Fruit fly (Drosophila melanogaster) whole organism, embryonic: ENCODE data around the gene CG17841.

Experiments
- Atf-2 ChIP-seq: fragments of 200-800 bp; sonication (Bioruptor generic); optimal IDR thresholded peaks from 2 replicates; lab custom pipeline; 2016; ENCODE audit warnings: missing biosample characterization, missing genetic modification characterization
- Bgb ChIP-seq: fragments of 200-800 bp; sonication (Bioruptor generic); IDR thresholded peaks from 2 replicates; pipeline ENCODE4 v1.3.6; 2022; ENCODE audit warnings: missing biosample characterization, missing genetic modification characterization; ENCODE audit not compliant: partially characterized antibody
- BtbVII ChIP-seq: fragments of 200-800 bp; sonication (Bioruptor generic); optimal IDR thresholded peaks from 3 replicates; lab custom pipeline; 2017; ENCODE audit warnings: missing biosample characterization, mild to moderate bottlenecking, missing genetic modification characterization
- CG11085 ChIP-seq: fragments of 200-800 bp; sonication (Bioruptor generic); IDR thresholded peaks from 2 replicates; pipeline ENCODE4 v1.3.6; 2022; ENCODE audit warnings: missing biosample characterization, missing genetic modification characterization
- CG12299 ChIP-seq: fragments of 200-800 bp; sonication (Bioruptor generic); optimal IDR thresholded peaks from 2 replicates; lab custom pipeline; 2018; ENCODE audit warnings: missing biosample characterization, mild to moderate bottlenecking, missing genetic modification characterization
- CG13287 ChIP-seq: fragments of 200-800 bp; sonication (Bioruptor generic); IDR thresholded peaks from 2 replicates; pipeline ENCODE4 v1.3.6; 2022; ENCODE audit warnings: missing biosample characterization, missing genetic modification characterization; ENCODE audit not compliant: partially characterized antibody
- CG14710 ChIP-seq: fragments of 200-800 bp; sonication (Bioruptor generic); optimal IDR thresholded peaks from 3 replicates; lab custom pipeline; 2019; ENCODE audit warnings: missing biosample characterization, mild to moderate bottlenecking, missing genetic modification characterization, moderate library complexity
- CG1602 ChIP-seq: fragments of 200-800 bp; sonication (Bioruptor generic); optimal IDR thresholded peaks from 3 replicates; lab custom pipeline; 2016; ENCODE audit warnings: missing biosample characterization, missing genetic modification characterization
- CG16813 ChIP-seq: fragments of 200-800 bp; sonication (Bioruptor generic); IDR thresholded peaks from 3 replicates; pipeline ENCODE4 v1.3.6; 2022; ENCODE audit warnings: missing biosample characterization, missing genetic modification characterization; ENCODE audit not compliant: partially characterized antibody
- CG2116 ChIP-seq: fragments of 200-800 bp; sonication (Bioruptor generic); optimal IDR thresholded peaks from 3 replicates; lab custom pipeline; 2018; ENCODE audit warnings: missing biosample characterization, mild to moderate bottlenecking, missing genetic modification characterization
- CG2199 ChIP-seq: fragments of 200-800 bp; sonication (Bioruptor generic); IDR thresholded peaks from 3 replicates; pipeline ENCODE4 v1.3.6; 2022; ENCODE audit warnings: missing biosample characterization, missing genetic modification characterization
- CG34224 ChIP-seq: fragments of 200-800 bp; sonication (Bioruptor generic); IDR thresholded peaks from 3 replicates; pipeline ENCODE4 v1.3.6; 2022; ENCODE audit warnings: missing biosample characterization, missing genetic modification characterization; ENCODE audit not compliant: partially characterized antibody
- CG3726 ChIP-seq: fragments of 200-800 bp; sonication (Bioruptor generic); IDR thresholded peaks from 3 replicates; pipeline ENCODE4, ENCODE4 v1.3.6; 2022; ENCODE audit warnings: missing biosample characterization, missing genetic modification characterization
- CG43689 ChIP-seq: fragments of 200-800 bp; sonication (Bioruptor generic); IDR thresholded peaks from 2 replicates; pipeline ENCODE4 v1.3.6; 2022; ENCODE audit warnings: missing biosample characterization, missing genetic modification characterization
- CG4707 ChIP-seq: fragments of 200-800 bp; sonication (Bioruptor generic); optimal IDR thresholded peaks from 2 replicates; lab custom pipeline; 2018; ENCODE audit warnings: missing biosample characterization, mild to moderate bottlenecking, missing genetic modification characterization, moderate library complexity
- CG5180 ChIP-seq: fragments of 200-800 bp; sonication (Bioruptor generic); optimal IDR thresholded peaks from 3 replicates; lab custom pipeline; 2017; ENCODE audit warnings: missing biosample characterization, missing genetic modification characterization, mild to moderate bottlenecking, moderate library complexity, missing genetic modification reagents
- CG6654 ChIP-seq: fragments of 200-800 bp; sonication (Bioruptor generic); optimal IDR thresholded peaks from 2 replicates; lab custom pipeline; 2017; ENCODE audit warnings: missing biosample characterization, mild to moderate bottlenecking, missing genetic modification characterization
- CG7271 ChIP-seq: fragments of 200-800 bp; sonication (Bioruptor generic); optimal IDR thresholded peaks from 2 replicates; lab custom pipeline; 2018; ENCODE audit warnings: missing biosample characterization, mild to moderate bottlenecking, missing genetic modification characterization, moderate library complexity
- CG8290 ChIP-seq, 3 experiments: fragments of 200-800 bp; sonication (Bioruptor generic); optimal IDR thresholded peaks; 2 replicates each; lab custom pipeline; 2016 to 2019; ENCODE audit warnings: missing biosample characterization in 3 of 3, missing genetic modification characterization in 3 of 3, mild to moderate bottlenecking in 2 of 3, moderate library complexity in 1 of 3
- CG8359 ChIP-seq: fragments of 200-800 bp; sonication (Bioruptor generic); optimal IDR thresholded peaks from 2 replicates; lab custom pipeline; 2017; ENCODE audit warnings: missing biosample characterization, mild to moderate bottlenecking, missing genetic modification characterization, borderline replicate concordance
- CG8924 ChIP-seq: fragments of 200-800 bp; optimal IDR thresholded peaks from 3 replicates; lab custom pipeline; 2019; ENCODE audit warnings: missing biosample characterization, mild to moderate bottlenecking, missing genetic modification characterization, moderate library complexity
- CTCF ChIP-seq: fragments of 200-800 bp; sonication (Bioruptor generic); optimal IDR thresholded peaks from 2 replicates; lab custom pipeline; 2017; ENCODE audit warnings: missing biosample characterization, mild to moderate bottlenecking, missing genetic modification characterization, moderate library complexity
- Dfd ChIP-seq, 2 experiments: fragments of >200 bp; optimal IDR thresholded peaks; 2 replicates each; lab custom pipeline; 2017; ENCODE audit warnings: missing biosample characterization in 2 of 2, missing genetic modification characterization in 2 of 2
- Drgx ChIP-seq: fragments of 200-800 bp; sonication (Bioruptor generic); IDR thresholded peaks from 2 replicates; pipeline ENCODE4 v1.3.6; 2022; ENCODE audit warnings: missing biosample characterization, missing genetic modification characterization
- E2f2 ChIP-seq: fragments of 200-800 bp; sonication (Bioruptor generic); IDR thresholded peaks from 2 replicates; pipeline ENCODE4 v1.3.6; 2022; ENCODE audit warnings: missing biosample characterization, missing genetic modification characterization
- HLHmδ ChIP-seq: fragments of 200-800 bp; sonication (Bioruptor generic); optimal IDR thresholded peaks from 2 replicates; lab custom pipeline; 2018; ENCODE audit warnings: missing biosample characterization, mild to moderate bottlenecking, missing genetic modification characterization, moderate library complexity
- Hand ChIP-seq: fragments of 200-800 bp; sonication (Bioruptor generic); optimal IDR thresholded peaks from 2 replicates; lab custom pipeline; 2017; ENCODE audit warnings: mild to moderate bottlenecking, missing biosample characterization, missing genetic modification reagents, missing genetic modification characterization
- Hr3 ChIP-seq: fragments of 200-800 bp; sonication (Bioruptor generic); optimal IDR thresholded peaks from 3 replicates; lab custom pipeline; 2016; ENCODE audit warnings: missing biosample characterization, missing genetic modification characterization
- Hr78 ChIP-seq, 2 experiments: fragments of 200-800 bp in 1 of 2; fragments of >200 bp in 1 of 2; sonication (Bioruptor generic) in 1 of 2; optimal IDR thresholded peaks; 2 replicates each; lab custom pipeline; 2017 to 2019; ENCODE audit warnings: missing biosample characterization in 2 of 2, missing genetic modification characterization in 2 of 2, mild to moderate bottlenecking in 1 of 2, moderate library complexity in 1 of 2
- Lpt ChIP-seq: fragments of >200 bp; optimal IDR thresholded peaks from 2 replicates; lab custom pipeline; 2018; ENCODE audit warnings: missing biosample characterization, missing genetic modification characterization
- Max ChIP-seq: fragments of 200-800 bp; sonication (Bioruptor generic); optimal IDR thresholded peaks from 2 replicates; lab custom pipeline; 2016; ENCODE audit warnings: missing biosample characterization, mild to moderate bottlenecking, missing genetic modification characterization
- Optix ChIP-seq: fragments of 200-800 bp; sonication (Bioruptor generic); IDR thresholded peaks from 3 replicates; pipeline ENCODE4 v1.3.6; 2022; ENCODE audit warnings: missing biosample characterization, missing genetic modification characterization
- al ChIP-seq: fragments of 200-800 bp; sonication (Bioruptor generic); IDR thresholded peaks from 2 replicates; pipeline ENCODE4 v1.3.6; 2022; ENCODE audit warnings: missing biosample characterization, missing genetic modification characterization
- crp ChIP-seq, 2 experiments: fragments of 200-800 bp; sonication (Bioruptor generic); optimal IDR thresholded peaks; 2 replicates in 1 of 2; 3 replicates in 1 of 2; lab custom pipeline; 2017; ENCODE audit warnings: missing biosample characterization in 2 of 2, missing genetic modification characterization in 2 of 2, mild to moderate bottlenecking in 1 of 2, moderate library complexity in 1 of 2
- dysf ChIP-seq: fragments of 200-800 bp; sonication (Bioruptor generic); IDR thresholded peaks from 3 replicates; pipeline ENCODE4 v1.3.6; 2022; ENCODE audit warnings: missing biosample characterization, missing genetic modification characterization
- gce ChIP-seq: fragments of 200-800 bp; sonication (Bioruptor generic); IDR thresholded peaks from 3 replicates; pipeline ENCODE4 v1.3.6; 2022; ENCODE audit warnings: missing biosample characterization, missing genetic modification characterization
- gem ChIP-seq: fragments of 200-800 bp; sonication (Bioruptor generic); optimal IDR thresholded peaks from 2 replicates; lab custom pipeline; 2019; ENCODE audit warnings: missing biosample characterization, mild to moderate bottlenecking, missing genetic modification characterization, moderate library complexity
- hb ChIP-seq: fragments of 200-800 bp; sonication (Bioruptor generic); IDR thresholded peaks from 3 replicates; pipeline ENCODE4 v1.3.6; 2022; ENCODE audit warnings: missing biosample characterization, missing genetic modification characterization; ENCODE audit not compliant: partially characterized antibody
- hbn ChIP-seq: fragments of 200-800 bp; sonication (Bioruptor generic); IDR thresholded peaks from 2 replicates; pipeline ENCODE4 v1.3.6; 2022; ENCODE audit warnings: missing biosample characterization, missing genetic modification characterization; ENCODE audit not compliant: partially characterized antibody
- hkb ChIP-seq, 2 experiments: fragments of 200-800 bp in 1 of 2; fragments of >200 bp in 1 of 2; sonication (Bioruptor generic) in 1 of 2; IDR thresholded peaks in 1 of 2; optimal IDR thresholded peaks in 1 of 2; 2 replicates each; pipeline versions ENCODE4 v1.3.6 to Lab custom; 2017 to 2022; ENCODE audit warnings: missing biosample characterization in 1 of 2, missing genetic modification characterization in 1 of 2
- maf-S ChIP-seq: fragments of 200-800 bp; sonication (Bioruptor generic); optimal IDR thresholded peaks from 2 replicates; lab custom pipeline; 2016; ENCODE audit warnings: missing biosample characterization, missing genetic modification characterization
- nerfin-1 ChIP-seq: fragments of 200-800 bp; sonication (Bioruptor generic); optimal IDR thresholded peaks from 3 replicates; lab custom pipeline; 2019; ENCODE audit warnings: missing biosample characterization, mild to moderate bottlenecking, missing genetic modification characterization, moderate library complexity
- pan ChIP-seq, 4 experiments: fragments of >200 bp in 3 of 4; fragments of 200-800 bp in 1 of 4; sonication (Bioruptor generic) in 1 of 4; optimal IDR thresholded peaks in 3 of 4; IDR thresholded peaks in 1 of 4; 2 replicates each; pipeline versions ENCODE4 v1.3.6 to Lab custom; 2017 to 2022; ENCODE audit warnings: missing biosample characterization in 2 of 4, missing genetic modification characterization in 2 of 4, mixed read lengths in 1 of 4
- peb ChIP-seq: fragments of 200-800 bp; sonication (Bioruptor generic); IDR thresholded peaks from 2 replicates; pipeline ENCODE4 v1.3.6; 2022; ENCODE audit warnings: missing biosample characterization, missing genetic modification characterization
- pzg ChIP-seq: fragments of 200-800 bp; sonication (Bioruptor generic); optimal IDR thresholded peaks from 3 replicates; lab custom pipeline; 2018; ENCODE audit warnings: missing biosample characterization, mild to moderate bottlenecking, missing genetic modification characterization, moderate library complexity
- ranshi ChIP-seq: fragments of 200-800 bp; sonication (Bioruptor generic); IDR thresholded peaks from 2 replicates; pipeline ENCODE4 v1.3.6; 2022; ENCODE audit warnings: missing biosample characterization, missing genetic modification characterization
- slou ChIP-seq: fragments of 200-800 bp; sonication (Bioruptor generic); optimal IDR thresholded peaks from 3 replicates; lab custom pipeline; 2016; ENCODE audit warnings: missing biosample characterization, missing genetic modification characterization
- unc-4 ChIP-seq: fragments of 200-800 bp; sonication (Bioruptor generic); IDR thresholded peaks from 2 replicates; pipeline ENCODE4 v1.3.6; 2022; ENCODE audit warnings: missing biosample characterization, missing genetic modification characterization; ENCODE audit not compliant: partially characterized antibody
- zen2 ChIP-seq: fragments of 200-800 bp; sonication (Bioruptor generic); IDR thresholded peaks from 3 replicates; pipeline ENCODE4 v1.3.6; 2022; ENCODE audit warnings: missing biosample characterization, missing genetic modification characterization; ENCODE audit not compliant: partially characterized antibody

CG17841 gene

DNA sequence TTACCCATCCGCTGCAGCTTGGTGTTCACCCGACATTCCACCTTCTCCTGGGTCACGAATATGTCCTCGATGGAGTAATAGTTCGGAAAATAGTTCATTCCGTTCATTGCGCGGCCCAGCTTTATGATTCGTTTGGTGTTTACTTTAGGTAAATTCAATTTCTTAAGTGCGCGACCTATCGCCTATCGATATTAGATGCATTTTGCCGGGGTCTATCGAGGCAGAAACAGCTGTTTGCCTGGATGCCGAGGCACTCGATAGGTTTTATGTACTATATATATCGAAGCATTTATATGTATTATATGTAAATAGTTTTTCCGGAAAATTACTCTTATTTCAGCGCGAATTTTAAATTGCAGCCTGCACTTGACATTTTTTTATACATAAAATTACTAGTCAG is 17.1 kb downstream of the CG17841 start:
- no peak for TF ChIP-seq dysf (GFP tag; lab: Robert Waterston, UW)
- no peak for TF ChIP-seq CG8924 (tag; lab: Kevin White, UChicago)
- TF ChIP-seq nerfin-1 (tag; lab: Kevin White, UChicago) = peak; percentile 66
- TF ChIP-seq Dfd (GFP tag; optimal IDR thresholded peaks at IDR 0.05; lab: Kevin White, UChicago) = no peak
- no peak for TF ChIP-seq Atf-2 (GFP tag; lab: Kevin White, UChicago)
- TF ChIP-seq CG4707 = no peak
- TF ChIP-seq al (GFP tag; lab: Robert Waterston, UW) = no peak
- TF ChIP-seq Drgx (GFP tag; lab: Robert Waterston, UW) = no peak
- no peak for TF ChIP-seq Max (GFP tag; lab: Kevin White, UChicago)
- TF ChIP-seq Optix (GFP tag; lab: Robert Waterston, UW) = no peak
- TF ChIP-seq CG6654 (GFP tag; lab: Kevin White, UChicago) = no peak
- TF ChIP-seq CG1602 (GFP tag; lab: Kevin White, UChicago) = no peak
- TF ChIP-seq CG8290 (GFP tag; optimal IDR thresholded peaks at IDR 0.05; lab: Kevin White, UChicago) = no peak
- no peak for TF ChIP-seq CG8290 (tag; optimal IDR thresholded peaks at IDR 0.05; lab: Kevin White, UChicago)
- TF ChIP-seq crp (GFP tag; optimal IDR thresholded peaks at IDR 0.05; lab: Kevin White, UChicago) = peak in 1 of 2 experiments; percentile 82
- TF ChIP-seq hbn = peak; percentile 53
- TF ChIP-seq CG11085 (GFP tag; lab: Robert Waterston, UW) = no peak
- no peak for TF ChIP-seq slou (GFP tag; lab: Kevin White, UChicago)
- no peak for TF ChIP-seq CG8359 (GFP tag; lab: Kevin White, UChicago)
- TF ChIP-seq CTCF (GFP tag; lab: Kevin White, UChicago) = no peak
- peak; percentile 68 for TF ChIP-seq CG34224 (GFP tag; lab: Robert Waterston, UW)
- no peak for TF ChIP-seq Hr78 (GFP tag; optimal IDR thresholded peaks at IDR 0.05; lab: Kevin White, UChicago)
- no peak for TF ChIP-seq Hand (GFP tag; lab: Kevin White, UChicago)
- no peak for TF ChIP-seq gce (GFP tag; lab: Robert Waterston, UW)
- TF ChIP-seq maf-S = no peak
- peak; percentile 77 for TF ChIP-seq hb (GFP tag; lab: Robert Waterston, UW)
- no peak for TF ChIP-seq CG2199 (GFP tag; lab: Robert Waterston, UW)
- TF ChIP-seq CG14710 (tag; lab: Kevin White, UChicago) = no peak
- TF ChIP-seq CG7271 = no peak
- TF ChIP-seq HLHmδ (GFP tag; lab: Kevin White, UChicago) = no peak
- no peak for TF ChIP-seq CG5180 (GFP tag; lab: Kevin White, UChicago)
- no peak for TF ChIP-seq gem (tag; lab: Kevin White, UChicago)
- no peak for TF ChIP-seq CG12299 (tag; lab: Kevin White, UChicago)
- peak; percentile 33 for TF ChIP-seq pzg (GFP tag; lab: Kevin White, UChicago)
- TF ChIP-seq Bgb (GFP tag; lab: Robert Waterston, UW) = peak; percentile 66
- peak; percentile 72 for TF ChIP-seq zen2 (GFP tag; lab: Robert Waterston, UW)
- no peak for TF ChIP-seq ranshi (GFP tag; lab: Robert Waterston, UW)
- peak; percentile 1 for TF ChIP-seq CG2116 (GFP tag; lab: Kevin White, UChicago)
- no peak for TF ChIP-seq pan (optimal IDR thresholded peaks at IDR 0.05; lab: Kevin White, UChicago)
- no peak for TF ChIP-seq pan (GFP tag; optimal IDR thresholded peaks at IDR 0.05 in 1 of 2, IDR thresholded peaks at IDR 0.05 in 1 of 2)
- TF ChIP-seq CG16813 (GFP tag; lab: Robert Waterston, UW) = peak; percentile 56
- no peak for TF ChIP-seq Lpt (GFP tag; lab: Kevin White, UChicago)
- no peak for TF ChIP-seq BtbVII (GFP tag; lab: Kevin White, UChicago)
- TF ChIP-seq hkb (optimal IDR thresholded peaks at IDR 0.05; lab: Kevin White, UChicago) = no peak
- no peak for TF ChIP-seq hkb (GFP tag; IDR thresholded peaks at IDR 0.05; lab: Robert Waterston, UW)
- TF ChIP-seq E2f2 = peak; percentile 69
- peak; percentile 75 for TF ChIP-seq CG13287 (GFP tag; lab: Robert Waterston, UW)
- TF ChIP-seq CG3726 = no peak
- no peak for TF ChIP-seq CG43689
- TF ChIP-seq peb = no peak
- TF ChIP-seq unc-4 (GFP tag; lab: Robert Waterston, UW) = peak; percentile 55; the same call in 1 of the 2 replicates
- no peak for TF ChIP-seq Hr3 (GFP tag; lab: Kevin White, UChicago)
